Fruit fly (Drosophila melanogaster): Measurements from ENCODE around the gene CG14321.

Gene CG14321

DNA sequence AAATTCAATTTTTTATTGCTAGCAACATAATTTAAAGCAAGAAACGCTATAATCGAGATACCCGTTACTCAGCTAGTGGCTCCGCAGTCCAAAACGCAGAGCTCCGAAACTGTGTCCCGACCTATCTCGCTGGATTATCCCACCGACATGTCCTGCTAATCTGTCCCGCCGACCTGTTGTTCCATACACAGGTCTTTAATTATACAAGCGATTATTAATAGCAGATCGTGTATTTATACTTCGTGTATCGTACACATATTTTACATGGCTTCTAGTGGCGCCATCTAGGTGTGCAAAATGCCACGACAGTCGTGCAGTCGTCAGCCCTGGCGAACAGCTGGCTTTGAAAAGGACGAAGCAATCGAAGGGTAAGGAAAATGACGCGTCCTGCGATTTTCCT lies at the start of gene CG14321 (continued):
- TF ChIP-seq zen (tag; optimal IDR thresholded peaks at IDR 0.05): peak; percentile 77
- TF ChIP-seq CG17186 (GFP tag; optimal IDR thresholded peaks at IDR 0.05): no peak
- TF ChIP-seq stwl (tag; optimal IDR thresholded peaks at IDR 0.05): peak; percentile 85
- no peak for TF ChIP-seq scrt (GFP tag; optimal IDR thresholded peaks at IDR 0.05)
- no peak for TF ChIP-seq CG2120 (GFP tag; optimal IDR thresholded peaks at IDR 0.05)
- peak; percentile 35; the same call in 1 of the 3 replicates for TF ChIP-seq zen2 (GFP tag; IDR thresholded peaks at IDR 0.05; ENCODE audit: partially characterized antibody)
- TF ChIP-seq gem (tag; optimal IDR thresholded peaks at IDR 0.05): no peak
- no peak for TF ChIP-seq CG16815 (GFP tag; optimal IDR thresholded peaks at IDR 0.05)
- no peak for TF ChIP-seq CG4328 (GFP tag; optimal IDR thresholded peaks at IDR 0.05)
- no peak for TF ChIP-seq insv (GFP tag; optimal IDR thresholded peaks at IDR 0.05)
- TF ChIP-seq Hr3 (GFP tag; optimal IDR thresholded peaks at IDR 0.05): no peak
- TF ChIP-seq CG17328 (GFP tag; IDR thresholded peaks at IDR 0.05): no peak
- no peak for TF ChIP-seq CG7987 (GFP tag; optimal IDR thresholded peaks at IDR 0.05)
- no peak for TF ChIP-seq Kr (GFP tag; optimal IDR thresholded peaks at IDR 0.05)
- no peak for TF ChIP-seq Dref (GFP tag; IDR thresholded peaks at IDR 0.05)
- TF ChIP-seq repo (GFP tag; optimal IDR thresholded peaks at IDR 0.05): no peak
- peak; percentile 59 for TF ChIP-seq Scr (GFP tag; IDR thresholded peaks at IDR 0.05; ENCODE audit: partially characterized antibody)
- TF ChIP-seq Eip74EF (GFP tag; optimal IDR thresholded peaks at IDR 0.05): no peak
- TF ChIP-seq tx (GFP tag; optimal IDR thresholded peaks at IDR 0.05): no peak
- peak; percentile 65; the same call in 1 of the 2 replicates for TF ChIP-seq bbx (GFP tag; IDR thresholded peaks at IDR 0.05; ENCODE audit: partially characterized antibody)
- TF ChIP-seq jumu (GFP tag; optimal IDR thresholded peaks at IDR 0.05): no peak
- TF ChIP-seq Fer1 (GFP tag; optimal IDR thresholded peaks at IDR 0.05): no peak
- TF ChIP-seq Tbp (GFP tag; optimal IDR thresholded peaks at IDR 0.05): no peak
- TF ChIP-seq Optix (GFP tag; IDR thresholded peaks at IDR 0.05): no peak
- no peak for TF ChIP-seq row (GFP tag; IDR thresholded peaks at IDR 0.05)
- no peak for TF ChIP-seq CG2712 (tag; optimal IDR thresholded peaks at IDR 0.05)
- TF ChIP-seq tin (GFP tag; optimal IDR thresholded peaks at IDR 0.05): peak; percentile 3
- no peak for TF ChIP-seq grn (GFP tag; optimal IDR thresholded peaks at IDR 0.05)
- no peak for TF ChIP-seq CG2875 (GFP tag; optimal IDR thresholded peaks at IDR 0.05)
- TF ChIP-seq her (GFP tag; optimal IDR thresholded peaks at IDR 0.05): no peak
- no peak for TF ChIP-seq HmgZ (tag; optimal IDR thresholded peaks at IDR 0.05)
- TF ChIP-seq Drgx (GFP tag; IDR thresholded peaks at IDR 0.05): no peak
- no peak for TF ChIP-seq Spps (tag; optimal IDR thresholded peaks at IDR 0.05)
- peak; percentile 55; the same call in 2 of the 4 replicates for TF ChIP-seq Dll (GFP tag; IDR thresholded peaks at IDR 0.05; ENCODE audit: partially characterized antibody)
- TF ChIP-seq BEAF-32 (GFP tag; optimal IDR thresholded peaks at IDR 0.05): peak; percentile 19
- TF ChIP-seq B-H1 (GFP tag; IDR thresholded peaks at IDR 0.05): no peak
- no peak for TF ChIP-seq gro (GFP tag; optimal IDR thresholded peaks at IDR 0.05)
- TF ChIP-seq CG17912 (GFP tag; optimal IDR thresholded peaks at IDR 0.05): no peak
- no peak for TF ChIP-seq PHDP (tag; optimal IDR thresholded peaks at IDR 0.05)
- no peak for TF ChIP-seq Hr51 (GFP tag; optimal IDR thresholded peaks at IDR 0.05)
- no peak for TF ChIP-seq wdn (GFP tag; IDR thresholded peaks at IDR 0.05)
- no peak for TF ChIP-seq CG7556 (GFP tag; optimal IDR thresholded peaks at IDR 0.05)
- TF ChIP-seq Hmx (GFP tag; optimal IDR thresholded peaks at IDR 0.05): no peak
- TF ChIP-seq fru (optimal IDR thresholded peaks at IDR 0.05): no peak
- no peak for TF ChIP-seq hbn (GFP tag; IDR thresholded peaks at IDR 0.05; ENCODE audit: partially characterized antibody)
- TF ChIP-seq slbo (GFP tag; IDR thresholded peaks at IDR 0.05): peak; percentile 20; the same call in 1 of the 2 replicates
- no peak for TF ChIP-seq CG31365 (tag; optimal IDR thresholded peaks at IDR 0.05)
- TF ChIP-seq CG8089 (GFP tag; optimal IDR thresholded peaks at IDR 0.05): no peak
- TF ChIP-seq CG17359 (tag; optimal IDR thresholded peaks at IDR 0.05): no peak
- no peak for TF ChIP-seq fd96Cb (tag; optimal IDR thresholded peaks at IDR 0.05)
- TF ChIP-seq unc-4 (GFP tag; IDR thresholded peaks at IDR 0.05; ENCODE audit: partially characterized antibody): 0 out of 2 replicates have a peak, but pooled peaks have one; percentile 18
